Worm (Caenorhabditis elegans) whole organism, L3 larva: Measurements from ENCODE around the gene T03F6.10.

Source experiments
- ceh-28 ChIP-seq: fragments of 150-350 bp; optimal IDR thresholded peaks from 2 replicates; lab custom pipeline; 2014; ENCODE audit warnings: missing biosample characterization, missing genetic modification reagents, missing genetic modification characterization
- elt-3 ChIP-seq, 3 experiments: fragments of 150-350 bp in 1 of 3; sonication (generic microtip) in 2 of 3; optimal IDR thresholded peaks; 2 replicates in 2 of 3; 4 replicates in 1 of 3; lab custom pipeline; 2014 to 2017; ENCODE audit warnings: missing biosample characterization in 3 of 3, missing genetic modification characterization in 3 of 3
- fos-1 ChIP-seq: fragments of 150-350 bp; optimal IDR thresholded peaks from 2 replicates; lab custom pipeline; 2014; ENCODE audit warnings: missing biosample characterization, missing genetic modification characterization
- mdl-1 ChIP-seq: fragments of 150-350 bp; optimal IDR thresholded peaks from 2 replicates; lab custom pipeline; 2014; ENCODE audit warnings: missing biosample characterization, missing genetic modification characterization
- nhr-11 ChIP-seq: fragments of 150-350 bp; optimal IDR thresholded peaks from 2 replicates; lab custom pipeline; 2014; ENCODE audit warnings: missing biosample characterization, missing genetic modification characterization
- nhr-12 ChIP-seq: fragments of 150-350 bp; optimal IDR thresholded peaks from 2 replicates; lab custom pipeline; 2014; ENCODE audit warnings: missing biosample characterization, missing genetic modification characterization
- nhr-23 ChIP-seq: fragments of 150-350 bp; optimal IDR thresholded peaks from 2 replicates; lab custom pipeline; 2014; ENCODE audit warnings: missing biosample characterization, missing genetic modification reagents, missing genetic modification characterization
- nhr-76 ChIP-seq: fragments of 150-350 bp; sonication (generic microtip); optimal IDR thresholded peaks from 5 replicates; lab custom pipeline; 2014; ENCODE audit warnings: missing biosample characterization, missing genetic modification characterization
- nhr-77 ChIP-seq: fragments of 150-350 bp; optimal IDR thresholded peaks from 2 replicates; lab custom pipeline; 2014; ENCODE audit warnings: missing biosample characterization, missing genetic modification characterization
- pha-4 ChIP-seq: fragments of 150-350 bp; optimal IDR thresholded peaks from 2 replicates; lab custom pipeline; 2014; ENCODE audit warnings: missing biosample characterization, missing genetic modification reagents, missing genetic modification characterization
- pqm-1 ChIP-seq: fragments of 150-350 bp; optimal IDR thresholded peaks from 2 replicates; lab custom pipeline; 2017; ENCODE audit warnings: missing biosample characterization, missing genetic modification characterization, inconsistent platforms
- tbx-2 ChIP-seq: sonication (generic microtip); optimal IDR thresholded peaks from 2 replicates; lab custom pipeline; 2016; ENCODE audit warnings: mild to moderate bottlenecking, missing genetic modification characterization, missing compliant biosample characterization
- zag-1 ChIP-seq: fragments of 150-350 bp; optimal IDR thresholded peaks from 2 replicates; lab custom pipeline; 2014; ENCODE audit warnings: missing biosample characterization, missing genetic modification characterization
- ztf-11 ChIP-seq: fragments of 150-350 bp; optimal IDR thresholded peaks from 2 replicates; lab custom pipeline; 2014; ENCODE audit warnings: missing biosample characterization, missing genetic modification characterization

ce11 chrIII:13380881-13381280, 2.7 kb upstream of the T03F6.10 start:
- TF ChIP-seq zag-1 (tag; lab: Kevin White, UChicago) (no peak), ceh-28 (tag; lab: Kevin White, UChicago) (no peak), nhr-76 (tag; lab: Kevin White, UChicago) (no peak), nhr-23 (tag; lab: Kevin White, UChicago) (no peak), nhr-11 (tag; lab: Kevin White, UChicago) (no peak), mdl-1 (tag; lab: Kevin White, UChicago) (no peak), nhr-12 (tag; lab: Kevin White, UChicago) (no peak), tbx-2 (no peak), pqm-1 (no peak), nhr-77 (tag; lab: Kevin White, UChicago) (no peak), elt-3 (tag; optimal IDR thresholded peaks at IDR 0.05; lab: Kevin White, UChicago) (no peak), fos-1 (tag; lab: Kevin White, UChicago) (no peak), ztf-11 (tag; lab: Kevin White, UChicago) (no peak), pha-4 (tag; lab: Kevin White, UChicago) (no peak)
